Worm (Caenorhabditis elegans): ENCODE data around the gene cpg-8.

DNA sequence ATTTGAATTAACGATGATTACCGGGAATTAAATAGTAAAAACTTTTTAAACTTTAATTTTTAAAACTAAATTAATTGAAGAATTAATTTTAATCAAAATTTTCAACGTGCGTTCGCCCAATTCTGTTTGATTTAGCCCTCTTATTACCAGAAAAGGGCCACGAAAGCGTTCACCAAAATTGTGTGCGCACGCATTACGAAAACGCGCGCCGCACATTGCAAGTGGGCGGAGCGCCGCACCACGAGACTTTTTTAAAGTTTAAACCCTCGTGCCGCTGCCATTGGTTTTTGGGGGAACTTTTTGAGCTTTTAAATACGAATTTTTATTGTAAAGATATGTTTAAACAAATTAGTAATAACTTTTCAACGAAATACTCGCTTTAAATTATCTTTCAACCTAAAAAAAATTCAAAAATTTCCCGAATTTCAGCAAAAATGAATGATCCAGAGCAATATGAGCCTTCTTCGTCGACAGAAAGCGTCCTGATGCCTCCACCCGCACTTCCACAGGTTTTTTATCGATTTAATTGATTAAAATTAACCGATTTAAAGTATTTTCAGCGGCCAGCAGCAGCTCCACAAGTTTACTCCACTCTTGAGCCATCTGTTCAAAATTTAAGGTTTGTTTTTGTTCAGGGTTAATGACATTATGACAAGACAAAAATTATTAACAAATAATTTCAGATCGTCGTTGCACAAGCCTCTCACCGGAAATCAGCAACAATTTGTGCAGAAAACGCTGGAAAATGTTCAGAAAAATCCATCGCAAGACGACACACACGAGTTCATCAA, 5.4 kb downstream of the cpg-8 start, which contains the start of gene taf-10:
- TF ChIP-seq egl-27 (tag; optimal IDR thresholded peaks at IDR 0.05), result no peak
- TF ChIP-seq ceh-28 (tag; optimal IDR thresholded peaks at IDR 0.05), result no peak
- peak; percentile 41 for TF ChIP-seq hlh-11 (tag; optimal IDR thresholded peaks at IDR 0.05)
- no peak for TF ChIP-seq lin-13 (GFP tag; optimal IDR thresholded peaks at IDR 0.05)
- no peak for TF ChIP-seq ceh-82 (tag; optimal IDR thresholded peaks at IDR 0.05)
- peak in 1 of 2 experiments; percentile 60 for TF ChIP-seq lsy-2 (tag; optimal IDR thresholded peaks at IDR 0.05)
- TF ChIP-seq zag-1 (tag; optimal IDR thresholded peaks at IDR 0.05), result no peak
- TF ChIP-seq madf-5 (GFP tag; IDR thresholded peaks at IDR 0.05), result no peak
- no peak for TF ChIP-seq nhr-28 (tag; optimal IDR thresholded peaks at IDR 0.05)

Data from whole organism, L4 larva.